Fruit fly (Drosophila melanogaster) whole organism, embryonic: ENCODE results near the gene Nrd1.
A peak's percentile ranks its signal among the peaks of the same experiment; 100 is the strongest.

Experiments
- Abd-B ChIP-seq: fragments of 200-800 bp; sonication (Bioruptor generic); optimal IDR thresholded peaks from 2 replicates; lab custom pipeline; 2018; ENCODE audit warnings: missing biosample characterization, mild to moderate bottlenecking, missing genetic modification characterization, moderate library complexity
- Aef1 ChIP-seq: fragments of 200-800 bp; sonication (Bioruptor generic); IDR thresholded peaks from 3 replicates; pipeline ENCODE4 v1.3.6; 2022; ENCODE audit warnings: missing biosample characterization, missing genetic modification characterization
- Blimp-1 ChIP-seq: fragments of 200-800 bp; sonication (Bioruptor generic); optimal IDR thresholded peaks from 3 replicates; lab custom pipeline; 2018; ENCODE audit warnings: missing biosample characterization, missing genetic modification characterization, mild to moderate bottlenecking, moderate library complexity, missing genetic modification reagents
- CG12071 ChIP-seq: fragments of 200-800 bp; sonication (Bioruptor generic); optimal IDR thresholded peaks from 3 replicates; lab custom pipeline; 2018; ENCODE audit warnings: missing biosample characterization, mild to moderate bottlenecking, missing genetic modification characterization
- CG12219 ChIP-seq: fragments of 200-800 bp; sonication (Bioruptor generic); optimal IDR thresholded peaks from 3 replicates; lab custom pipeline; 2018; ENCODE audit warnings: missing biosample characterization, mild to moderate bottlenecking, missing genetic modification characterization
- CG13123 ChIP-seq: fragments of 200-800 bp; sonication (Bioruptor generic); optimal IDR thresholded peaks from 2 replicates; lab custom pipeline; 2016; ENCODE audit warnings: missing biosample characterization, missing genetic modification characterization
- CG13424 ChIP-seq: fragments of 200-800 bp; sonication (Bioruptor generic); optimal IDR thresholded peaks from 2 replicates; lab custom pipeline; 2019; ENCODE audit warnings: missing biosample characterization, mild to moderate bottlenecking, missing genetic modification characterization, moderate library complexity
- CG13624 ChIP-seq: fragments of 200-800 bp; sonication (Bioruptor generic); optimal IDR thresholded peaks from 2 replicates; lab custom pipeline; 2016; ENCODE audit warnings: missing biosample characterization, missing genetic modification characterization
- CG16863 ChIP-seq: fragments of 200-800 bp; sonication (Bioruptor generic); optimal IDR thresholded peaks from 3 replicates; lab custom pipeline; 2016; ENCODE audit warnings: missing biosample characterization, missing genetic modification characterization
- CG17912 ChIP-seq: fragments of 200-800 bp; sonication (Bioruptor generic); optimal IDR thresholded peaks from 2 replicates; lab custom pipeline; 2018; ENCODE audit warnings: missing biosample characterization, mild to moderate bottlenecking, missing genetic modification characterization
- CG18619 ChIP-seq: fragments of 200-800 bp; sonication (Bioruptor generic); optimal IDR thresholded peaks from 3 replicates; lab custom pipeline; 2017; ENCODE audit warnings: missing biosample characterization, mild to moderate bottlenecking, missing genetic modification characterization
- CG2116 ChIP-seq: fragments of 200-800 bp; sonication (Bioruptor generic); optimal IDR thresholded peaks from 3 replicates; lab custom pipeline; 2018; ENCODE audit warnings: missing biosample characterization, mild to moderate bottlenecking, missing genetic modification characterization
- CG2875 ChIP-seq: fragments of 200-800 bp; sonication (Bioruptor generic); optimal IDR thresholded peaks from 2 replicates; lab custom pipeline; 2017; ENCODE audit warnings: missing biosample characterization, mild to moderate bottlenecking, missing genetic modification characterization, missing genetic modification reagents
- CG33213 ChIP-seq: fragments of 200-800 bp; sonication (Bioruptor generic); optimal IDR thresholded peaks from 3 replicates; lab custom pipeline; 2016; ENCODE audit warnings: missing biosample characterization, missing genetic modification characterization
- CG42726 ChIP-seq: fragments of 200-800 bp; sonication (Bioruptor generic); IDR thresholded peaks from 2 replicates; pipeline ENCODE4 v1.3.6; 2022; ENCODE audit warnings: missing biosample characterization, missing genetic modification characterization; ENCODE audit not compliant: partially characterized antibody
- CG4707 ChIP-seq: fragments of 200-800 bp; sonication (Bioruptor generic); optimal IDR thresholded peaks from 2 replicates; lab custom pipeline; 2018; ENCODE audit warnings: missing biosample characterization, mild to moderate bottlenecking, missing genetic modification characterization, moderate library complexity
- CG6254 ChIP-seq: fragments of 200-800 bp; sonication (Bioruptor generic); optimal IDR thresholded peaks from 3 replicates; lab custom pipeline; 2017; ENCODE audit warnings: mild to moderate bottlenecking, missing biosample characterization, missing genetic modification reagents, missing genetic modification characterization
- CG6654 ChIP-seq: fragments of 200-800 bp; sonication (Bioruptor generic); optimal IDR thresholded peaks from 2 replicates; lab custom pipeline; 2017; ENCODE audit warnings: missing biosample characterization, mild to moderate bottlenecking, missing genetic modification characterization
- CG7556 ChIP-seq: fragments of 200-800 bp; sonication (Bioruptor generic); optimal IDR thresholded peaks from 2 replicates; lab custom pipeline; 2017; ENCODE audit warnings: missing biosample characterization, mild to moderate bottlenecking, missing genetic modification characterization
- CG7839 ChIP-seq: fragments of 200-800 bp; sonication (Bioruptor generic); optimal IDR thresholded peaks from 3 replicates; lab custom pipeline; 2018; ENCODE audit warnings: missing biosample characterization, mild to moderate bottlenecking, missing genetic modification characterization, moderate library complexity
- CG7963 ChIP-seq: fragments of 200-800 bp; sonication (Bioruptor generic); IDR thresholded peaks from 3 replicates; pipeline ENCODE4 v1.3.6; 2022; ENCODE audit warnings: missing biosample characterization, missing genetic modification characterization; ENCODE audit not compliant: partially characterized antibody
- CoRest ChIP-seq: fragments of 200-800 bp; sonication (Bioruptor generic); optimal IDR thresholded peaks from 3 replicates; lab custom pipeline; 2018; ENCODE audit warnings: missing biosample characterization, mild to moderate bottlenecking, missing genetic modification characterization, moderate library complexity
- Elba2 ChIP-seq: fragments of 200-800 bp; sonication (Bioruptor generic); optimal IDR thresholded peaks from 3 replicates; lab custom pipeline; 2016; ENCODE audit warnings: missing biosample characterization, missing genetic modification characterization
- Ets65A ChIP-seq: fragments of 200-800 bp; sonication (Bioruptor generic); peaks from one replicate; lab custom pipeline; 2016; ENCODE audit warnings: missing biosample characterization, missing genetic modification characterization
- Lpt ChIP-seq: fragments of >200 bp; optimal IDR thresholded peaks from 2 replicates; lab custom pipeline; 2018; ENCODE audit warnings: missing biosample characterization, missing genetic modification characterization
- Mad ChIP-seq: fragments of 200-800 bp; sonication (Bioruptor generic); optimal IDR thresholded peaks from 2 replicates; lab custom pipeline; 2016; ENCODE audit warnings: missing biosample characterization, missing genetic modification characterization
- Med ChIP-seq: fragments of 200-800 bp; sonication (Bioruptor generic); peaks from one replicate; lab custom pipeline; 2016; ENCODE audit warnings: missing biosample characterization, missing genetic modification characterization, mild to moderate bottlenecking, inconsistent platforms, moderate library complexity
- Mes4 ChIP-seq: fragments of 200-800 bp; sonication (Bioruptor generic); optimal IDR thresholded peaks from 2 replicates; lab custom pipeline; 2016; ENCODE audit warnings: missing biosample characterization, missing genetic modification characterization
- Nf-YC ChIP-seq: fragments of 200-800 bp; optimal IDR thresholded peaks from 3 replicates; lab custom pipeline; 2019; ENCODE audit warnings: missing biosample characterization, mild to moderate bottlenecking, missing genetic modification characterization, moderate library complexity
- Oaz ChIP-seq: fragments of 200-800 bp; sonication (Bioruptor generic); IDR thresholded peaks from 2 replicates; pipeline ENCODE4 v1.3.6; 2022; ENCODE audit warnings: missing biosample characterization, missing genetic modification characterization
- Spps ChIP-seq: fragments of 200-800 bp; sonication (Bioruptor generic); optimal IDR thresholded peaks from 2 replicates; lab custom pipeline; 2018; ENCODE audit warnings: missing biosample characterization, mild to moderate bottlenecking, missing genetic modification characterization
- TFAM ChIP-seq: fragments of 200-800 bp; sonication (Bioruptor generic); optimal IDR thresholded peaks from 2 replicates; lab custom pipeline; 2017; ENCODE audit warnings: missing biosample characterization, missing genetic modification characterization, inconsistent platforms
- abd-A ChIP-seq: fragments of 200-800 bp; sonication (Bioruptor generic); optimal IDR thresholded peaks from 3 replicates; lab custom pipeline; 2019; ENCODE audit warnings: missing biosample characterization, mild to moderate bottlenecking, missing genetic modification characterization, moderate library complexity
- chinmo ChIP-seq: fragments of 200-800 bp; sonication (Bioruptor generic); IDR thresholded peaks from 4 replicates; pipeline ENCODE4 v1.3.6; 2022; ENCODE audit warnings: missing biosample characterization, missing genetic modification characterization; ENCODE audit not compliant: partially characterized antibody
- ci ChIP-seq: fragments of 200-800 bp; sonication (Bioruptor generic); IDR thresholded peaks from 3 replicates; pipeline ENCODE4 v1.3.6; 2022; ENCODE audit warnings: missing biosample characterization, missing genetic modification characterization
- exex ChIP-seq: fragments of 200-800 bp; sonication (Bioruptor generic); optimal IDR thresholded peaks from 4 replicates; lab custom pipeline; 2018; ENCODE audit warnings: missing biosample characterization, mild to moderate bottlenecking, missing genetic modification characterization, moderate library complexity
- fd3F ChIP-seq: fragments of 200-800 bp; sonication (Bioruptor generic); optimal IDR thresholded peaks from 2 replicates; lab custom pipeline; 2018; ENCODE audit warnings: missing biosample characterization, mild to moderate bottlenecking, missing genetic modification characterization, moderate library complexity
- gcm2 ChIP-seq: fragments of 200-800 bp; sonication (Bioruptor generic); optimal IDR thresholded peaks from 2 replicates; lab custom pipeline; 2016; ENCODE audit warnings: missing biosample characterization, missing genetic modification characterization
- gsb-n ChIP-seq: fragments of 200-800 bp; sonication (Bioruptor generic); optimal IDR thresholded peaks from 3 replicates; lab custom pipeline; 2018; ENCODE audit warnings: missing biosample characterization, mild to moderate bottlenecking, missing genetic modification characterization
- jing ChIP-seq: fragments of 200-800 bp; sonication (Bioruptor generic); optimal IDR thresholded peaks from 2 replicates; lab custom pipeline; 2018; ENCODE audit warnings: missing biosample characterization, mild to moderate bottlenecking, missing genetic modification characterization
- ken ChIP-seq: fragments of 200-800 bp; sonication (Bioruptor generic); IDR thresholded peaks from 3 replicates; pipeline ENCODE4 v1.3.6; 2022; ENCODE audit warnings: missing biosample characterization, missing genetic modification characterization
- mam ChIP-seq: fragments of 200-800 bp; sonication (Bioruptor generic); optimal IDR thresholded peaks from 3 replicates; lab custom pipeline; 2016; ENCODE audit warnings: missing biosample characterization, missing genetic modification characterization
- onecut ChIP-seq: fragments of 200-800 bp; sonication (Bioruptor generic); IDR thresholded peaks from 2 replicates; pipeline ENCODE4 v1.3.6; 2022; ENCODE audit warnings: missing biosample characterization, missing genetic modification characterization
- psq ChIP-seq: fragments of 200-800 bp; sonication (Bioruptor generic); optimal IDR thresholded peaks from 2 replicates; lab custom pipeline; 2017; ENCODE audit warnings: missing biosample characterization, missing genetic modification characterization
- sna ChIP-seq: fragments of 200-800 bp; sonication (Bioruptor generic); IDR thresholded peaks from 2 replicates; pipeline ENCODE4 v1.3.6; 2022; ENCODE audit warnings: missing biosample characterization, missing genetic modification characterization; ENCODE audit not compliant: partially characterized antibody
- sr ChIP-seq: fragments of 200-800 bp; sonication (Bioruptor generic); IDR thresholded peaks from 3 replicates; pipeline ENCODE4 v1.3.6; 2022; ENCODE audit warnings: missing biosample characterization, missing genetic modification characterization
- tap ChIP-seq: fragments of 200-800 bp; optimal IDR thresholded peaks from 3 replicates; lab custom pipeline; 2019; ENCODE audit warnings: missing biosample characterization, mild to moderate bottlenecking, missing genetic modification characterization, moderate library complexity
- tgo ChIP-seq: fragments of 200-800 bp; sonication (Bioruptor generic); IDR thresholded peaks from 3 replicates; pipeline ENCODE4 v1.3.6; 2022; ENCODE audit warnings: missing biosample characterization, missing genetic modification characterization
- z ChIP-seq: fragments of 200-800 bp; sonication (Bioruptor generic); IDR thresholded peaks from 3 replicates; pipeline ENCODE4 v1.3.6; 2022; ENCODE audit warnings: missing biosample characterization, missing genetic modification characterization

Gene Nrd1

dm6 chrX:11816434-11816948 is 52.2 kb downstream of the Nrd1 start, which contains the start of the genes CG1578 and rudhira (continued):
- no peak for TF ChIP-seq ken (GFP tag; lab: Robert Waterston, UW)
- no peak for TF ChIP-seq fd3F (GFP tag; lab: Kevin White, UChicago)
- TF ChIP-seq CG2116 (GFP tag; lab: Kevin White, UChicago) = peak; percentile 35
- TF ChIP-seq z (GFP tag; lab: Robert Waterston, UW) = no peak
- peak; percentile 4 for TF ChIP-seq psq (GFP tag; lab: Kevin White, UChicago)
- peak; percentile 19 for TF ChIP-seq CG18619 (GFP tag; lab: Kevin White, UChicago)
- peak; percentile 11; the same call in 1 of the 2 replicates for TF ChIP-seq onecut (GFP tag; lab: Robert Waterston, UW)
- TF ChIP-seq Nf-YC (tag; lab: Kevin White, UChicago) = no peak
- peak; percentile 49; the same call in 1 of the 3 replicates for TF ChIP-seq sr
- no peak for TF ChIP-seq CG7963 (GFP tag; lab: Robert Waterston, UW)
- TF ChIP-seq ci (GFP tag; lab: Robert Waterston, UW) = 0 out of 3 replicates have a peak, but pooled peaks have one; percentile 12
- no peak for TF ChIP-seq Mes4 (GFP tag; lab: Kevin White, UChicago)
- TF ChIP-seq CoRest = peak; percentile 64
- peak; percentile 2 for TF ChIP-seq CG7839 (tag; lab: Kevin White, UChicago)
- TF ChIP-seq sna = no peak
- no peak for TF ChIP-seq Abd-B (GFP tag; lab: Kevin White, UChicago)
- TF ChIP-seq gsb-n (tag; lab: Kevin White, UChicago) = peak; percentile 26
- TF ChIP-seq CG33213 (GFP tag; lab: Kevin White, UChicago) = no peak
- TF ChIP-seq Lpt = no peak
- no peak for TF ChIP-seq CG2875
- TF ChIP-seq exex (tag; lab: Kevin White, UChicago) = peak; percentile 12
- TF ChIP-seq CG42726 (GFP tag; lab: Robert Waterston, UW) = no peak
- TF ChIP-seq Mad (GFP tag; lab: Kevin White, UChicago) = no peak
- TF ChIP-seq tgo (GFP tag; lab: Robert Waterston, UW) = no peak
- no peak for TF ChIP-seq CG4707
- no peak for TF ChIP-seq CG13424 (tag; lab: Kevin White, UChicago)
- TF ChIP-seq tap (tag; lab: Kevin White, UChicago) = no peak
- TF ChIP-seq CG6254 (GFP tag; lab: Kevin White, UChicago) = no peak
- no peak for TF ChIP-seq Oaz

DNA sequence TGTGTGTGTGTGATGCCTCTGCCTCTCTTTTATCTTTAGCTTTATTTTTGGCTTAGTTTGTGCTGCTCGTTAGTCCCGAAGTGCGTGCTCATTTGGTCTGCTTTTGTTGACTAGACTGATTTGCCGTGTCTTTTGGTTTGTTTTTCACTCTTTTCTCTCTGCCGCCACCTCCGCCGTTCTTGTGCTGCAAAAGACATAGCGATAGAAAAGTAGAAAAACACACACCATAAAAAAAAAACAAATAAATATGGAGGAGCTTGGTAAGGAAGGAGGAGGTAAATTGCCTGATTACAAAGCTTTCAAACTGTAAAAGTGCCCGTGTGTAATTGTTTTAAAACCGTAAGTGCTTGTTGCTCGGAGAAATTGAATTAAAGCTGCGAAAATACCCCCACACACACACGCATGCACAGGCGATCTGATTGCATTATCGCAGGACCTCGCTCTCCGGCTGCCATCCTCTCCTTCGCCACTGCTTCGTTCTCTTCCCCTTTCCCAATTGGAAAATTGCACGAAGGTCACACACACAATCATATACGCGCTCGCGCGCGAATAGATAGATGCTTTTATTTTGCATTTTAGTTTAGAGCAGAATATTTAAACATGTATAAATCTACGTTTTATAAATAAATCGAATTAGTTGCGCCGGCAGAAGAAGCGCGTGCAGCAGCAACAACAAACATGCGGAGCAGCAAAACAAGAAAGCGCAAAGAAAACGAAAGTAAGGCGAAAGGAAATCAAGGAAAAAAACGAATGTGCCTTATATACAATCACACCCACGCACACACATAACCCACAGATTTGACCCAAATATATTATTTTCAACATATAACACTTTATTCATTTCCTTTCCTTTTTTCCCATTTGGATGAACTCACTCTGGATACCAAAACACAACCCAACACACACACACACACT is 53.1 kb downstream of the Nrd1 start:
- TF ChIP-seq Blimp-1 (GFP tag; lab: Kevin White, UChicago) = peak; percentile 6
- peak; percentile 80 for TF ChIP-seq Ets65A (GFP tag; lab: Kevin White, UChicago)
- TF ChIP-seq CG13624 (GFP tag; lab: Kevin White, UChicago) = no peak
- TF ChIP-seq mam (GFP tag; lab: Kevin White, UChicago) = no peak
- TF ChIP-seq CG12071 = no peak
- no peak for TF ChIP-seq abd-A (tag; lab: Kevin White, UChicago)
- TF ChIP-seq chinmo = 0 out of 4 replicates have a peak, but pooled peaks have one; percentile 33
- TF ChIP-seq Aef1 = no peak
- no peak for TF ChIP-seq CG16863
- peak; percentile 49 for TF ChIP-seq Elba2 (GFP tag; lab: Kevin White, UChicago)
- peak; percentile 87 for TF ChIP-seq CG6654 (GFP tag; lab: Kevin White, UChicago)
- no peak for TF ChIP-seq CG7556
- no peak for TF ChIP-seq CG17912 (GFP tag; lab: Kevin White, UChicago)
- TF ChIP-seq CG12219 (GFP tag; lab: Kevin White, UChicago) = no peak
- peak; percentile 61 for TF ChIP-seq Med
- TF ChIP-seq gcm2 = no peak
- no peak for TF ChIP-seq CG13123 (GFP tag; lab: Kevin White, UChicago)
- TF ChIP-seq Spps (tag; lab: Kevin White, UChicago) = no peak
- no peak for TF ChIP-seq TFAM (GFP tag; lab: Kevin White, UChicago)
- no peak for TF ChIP-seq CG2116 (GFP tag; lab: Kevin White, UChicago)
- no peak for TF ChIP-seq jing (GFP tag; lab: Kevin White, UChicago)
